Fruit fly (Drosophila melanogaster) ovary, adult (tissue): ENCODE data around the gene Ir67c.

ENCODE experiments used
- CG17801 ChIP-seq: fragments of 200-800 bp; optimal IDR thresholded peaks from 2 replicates; lab custom pipeline; 2019; ENCODE audit warnings: missing biosample characterization, mild to moderate bottlenecking, missing genetic modification characterization, moderate library complexity; ENCODE audit not compliant: partially characterized antibody

Gene Ir67c

DNA sequence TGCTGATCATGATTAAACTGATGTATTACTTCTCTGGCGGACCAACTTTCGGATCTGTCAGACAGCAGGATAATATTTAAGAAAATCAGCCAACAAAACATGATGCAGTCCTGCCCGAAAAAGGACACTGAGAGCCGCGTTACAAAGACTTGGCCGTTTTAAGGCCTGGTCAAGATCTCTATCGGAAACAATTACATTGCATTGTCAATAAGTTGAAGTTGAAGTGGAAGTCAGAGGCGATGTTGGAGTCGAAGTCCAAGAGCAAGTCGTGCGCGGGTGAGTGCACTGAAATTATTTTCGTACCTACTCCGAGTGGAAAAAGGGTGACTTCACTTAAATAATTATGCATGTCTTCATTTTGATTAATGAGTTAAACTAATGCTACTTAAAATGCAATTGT, at the start of gene Ir67c:
Gene Ir67c, minus strand, starts transcription at position 101 of the 400 bp plus-strand sequence.
- no peak for TF ChIP-seq CG17801 (GFP tag; lab: Kevin White, UChicago)

DNA sequence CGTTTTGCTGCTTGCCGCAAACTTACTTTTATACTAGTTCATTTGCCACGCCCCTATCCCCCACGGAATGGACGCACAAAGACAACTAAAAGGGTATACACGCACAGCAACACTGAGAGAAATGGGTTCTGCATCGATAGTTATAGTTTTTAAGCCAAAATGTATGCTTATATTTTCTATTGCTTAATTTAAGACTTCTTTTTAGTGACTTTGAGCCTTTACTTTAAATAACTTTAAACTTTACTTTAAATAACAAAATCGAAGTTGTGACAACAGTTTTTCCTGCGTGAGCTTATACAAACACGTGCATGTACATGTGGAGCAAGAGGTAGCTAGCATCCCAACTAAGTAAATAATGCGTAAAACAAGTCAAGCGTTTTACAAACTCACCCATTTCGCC, 48.6 kb upstream of the Ir67c start:
- no peak for TF ChIP-seq CG17801 (GFP tag; lab: Kevin White, UChicago)

DNA sequence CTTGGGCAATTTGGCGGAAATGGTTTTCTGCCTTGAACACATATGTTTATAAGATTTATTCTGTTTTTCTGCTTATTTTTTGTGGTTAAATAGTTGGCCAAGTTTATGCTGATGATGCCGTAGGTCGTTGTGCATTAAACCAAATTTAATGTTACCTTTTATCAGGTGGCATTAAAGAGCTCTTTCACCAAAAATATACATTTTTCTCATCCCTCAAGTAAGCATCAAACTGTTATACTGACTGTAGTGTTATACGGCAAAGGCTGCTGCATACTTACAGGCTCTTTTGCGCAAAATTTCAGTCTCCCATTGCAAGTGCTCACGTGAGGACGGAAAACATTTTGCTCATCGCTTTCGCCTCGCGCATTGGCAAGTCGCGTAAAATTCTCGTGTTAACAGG, 47.2 kb upstream of the Ir67c start, which contains the start of gene Rbfox1:
Gene Rbfox1, plus strand, starts transcription at position 301 of the 400 bp plus-strand sequence.
- TF ChIP-seq CG17801 (GFP tag; lab: Kevin White, UChicago), result no peak

DNA sequence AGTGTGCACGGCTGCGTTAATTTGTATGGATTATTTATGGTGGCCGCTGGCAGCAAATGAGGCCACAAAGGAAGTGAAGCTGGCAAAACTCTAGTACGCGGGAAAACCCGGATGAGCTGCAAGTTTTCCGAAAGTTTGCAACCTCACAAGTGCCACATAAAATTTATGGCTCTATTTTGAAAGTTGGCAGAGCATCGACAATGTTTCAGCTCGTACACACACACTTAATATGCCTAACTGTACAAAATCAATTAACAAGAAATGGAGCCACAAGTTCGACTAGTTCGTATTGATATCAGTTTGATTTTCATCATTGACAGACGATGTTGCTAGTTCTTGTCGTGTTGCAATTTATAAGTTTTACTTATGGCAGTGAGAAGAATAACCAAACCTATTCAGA, 44.3 kb upstream of the Ir67c start, which contains the start of gene CG46430:
Gene CG46430, plus strand, starts transcription at position 301 of the 400 bp plus-strand sequence.
- TF ChIP-seq CG17801 (GFP tag; lab: Kevin White, UChicago), result no peak

DNA sequence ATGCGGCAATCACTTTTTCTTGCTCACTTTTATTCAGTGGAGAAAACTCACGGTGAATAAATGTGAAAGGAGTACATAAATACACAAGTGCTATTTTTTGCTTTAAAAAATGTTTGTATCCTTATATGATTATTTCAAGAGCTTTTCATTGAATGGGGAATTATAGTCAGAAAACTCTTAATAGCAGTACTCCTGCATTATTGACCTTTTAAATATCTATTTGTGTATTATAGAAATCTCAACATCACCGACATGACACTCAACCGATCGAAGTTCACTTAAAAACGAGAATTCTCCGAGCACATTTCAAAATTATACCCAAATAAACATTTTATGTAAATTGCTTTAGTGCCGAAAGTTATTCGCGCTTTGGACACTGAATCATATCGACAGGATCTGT, 31.0 kb upstream of the Ir67c start, which contains the start of gene S-Lap3:
Gene S-Lap3, plus strand, starts transcription at position 301 of the 400 bp plus-strand sequence.
- TF ChIP-seq CG17801 (GFP tag; lab: Kevin White, UChicago), result no peak

DNA sequence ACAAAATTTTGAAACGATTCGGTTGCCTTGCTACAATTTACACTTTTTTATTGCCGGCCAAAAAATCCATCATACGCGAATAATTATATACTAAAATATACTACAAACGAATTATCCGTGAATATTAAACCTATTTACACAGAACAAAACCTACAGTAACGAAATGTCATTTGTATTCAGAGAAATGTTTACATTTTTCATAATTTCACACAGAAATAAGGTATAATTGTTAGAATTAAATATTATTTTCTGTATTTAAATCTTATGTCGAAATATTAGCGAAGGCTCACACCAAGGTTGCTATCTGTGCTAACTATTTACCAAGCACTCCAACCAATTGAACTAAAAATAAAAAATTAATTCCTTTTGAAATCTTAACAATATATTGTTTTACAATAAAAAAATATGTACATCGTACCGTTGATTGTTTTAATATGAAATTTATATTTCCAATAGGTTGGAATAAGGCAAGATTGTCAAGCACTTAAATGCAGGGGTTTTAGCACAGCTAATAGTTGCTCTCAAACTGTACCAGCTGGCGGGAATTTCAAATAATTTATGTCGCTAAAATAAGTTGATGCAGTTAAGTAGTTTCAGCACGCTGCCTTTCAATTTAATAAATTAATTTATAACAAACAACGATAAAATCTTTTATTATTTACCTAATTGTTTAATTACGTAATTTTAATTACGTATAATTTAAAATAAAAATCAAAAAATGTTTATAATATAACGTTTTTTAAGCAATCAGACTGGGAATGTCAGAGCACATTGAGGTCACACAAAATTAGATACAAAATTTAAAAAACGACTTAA, 29.4 kb upstream of the Ir67c start, which contains the start of the genes Gem3 and CG32061:
Gene Gem3, minus strand, starts transcription at position 51 of the 816 bp plus-strand sequence.
Gene CG32061, plus strand, starts transcription at position 766 of the 816 bp plus-strand sequence.
- TF ChIP-seq CG17801 (GFP tag; lab: Kevin White, UChicago), result no peak

DNA sequence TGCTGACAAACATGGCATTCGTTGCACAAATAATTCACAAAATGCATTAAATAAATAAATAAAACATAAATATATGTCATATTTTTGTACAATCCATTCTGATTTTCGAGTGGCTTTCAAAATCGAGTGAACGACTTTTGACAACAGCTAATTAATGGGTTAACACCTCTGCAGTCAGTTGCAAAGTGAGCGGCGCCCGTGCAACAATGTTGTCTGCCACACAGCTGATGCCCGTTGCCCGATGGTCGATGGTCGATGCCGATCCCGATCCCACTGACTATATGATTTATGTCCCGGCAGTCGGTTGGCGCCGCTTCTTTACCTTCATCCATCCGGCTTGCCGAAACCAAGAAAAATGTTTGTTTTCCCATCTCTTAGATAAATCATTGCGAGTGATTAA, 25.2 kb upstream of the Ir67c start:
- TF ChIP-seq CG17801 (GFP tag; lab: Kevin White, UChicago), result no peak

DNA sequence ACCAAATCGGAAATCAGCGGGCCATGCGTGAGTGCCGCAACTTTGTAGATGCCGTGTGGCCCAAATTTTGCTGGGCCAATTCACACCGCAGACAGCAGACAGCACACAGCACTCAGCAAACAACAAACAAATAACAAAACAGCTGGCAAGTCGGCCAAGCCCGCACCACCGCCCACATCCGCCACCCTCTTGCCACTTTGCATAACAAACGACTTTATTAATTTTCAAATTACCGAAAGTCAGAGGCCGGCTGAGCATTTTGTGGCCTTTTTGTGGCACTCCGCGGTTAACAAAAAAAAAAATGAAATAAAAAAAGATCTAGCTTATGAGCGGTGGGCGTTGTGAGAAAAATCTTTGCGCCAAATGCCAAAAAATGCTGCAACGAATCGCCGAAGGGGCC, 15.8 kb upstream of the Ir67c start:
- no peak for TF ChIP-seq CG17801 (GFP tag; lab: Kevin White, UChicago)

DNA sequence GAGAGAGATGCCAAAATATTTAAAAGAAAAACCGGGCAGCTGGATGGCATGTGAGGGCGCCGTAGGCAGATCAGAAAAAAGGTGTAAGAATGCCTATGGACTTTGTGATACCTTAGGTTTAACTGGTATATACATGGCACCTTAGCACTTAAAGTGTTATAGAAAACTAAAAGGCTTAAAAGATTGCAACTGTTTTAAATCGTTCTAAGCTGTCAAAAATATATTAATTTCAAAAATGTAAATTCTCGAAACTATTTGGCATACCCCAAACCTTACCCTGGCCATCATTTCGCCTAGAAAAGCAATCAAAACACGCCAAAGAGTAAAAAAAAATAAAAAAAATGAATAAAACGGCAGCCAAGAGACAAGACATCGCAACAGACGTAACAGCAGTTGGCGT, 13.1 kb upstream of the Ir67c start:
- TF ChIP-seq CG17801 (GFP tag; lab: Kevin White, UChicago), result no peak

DNA sequence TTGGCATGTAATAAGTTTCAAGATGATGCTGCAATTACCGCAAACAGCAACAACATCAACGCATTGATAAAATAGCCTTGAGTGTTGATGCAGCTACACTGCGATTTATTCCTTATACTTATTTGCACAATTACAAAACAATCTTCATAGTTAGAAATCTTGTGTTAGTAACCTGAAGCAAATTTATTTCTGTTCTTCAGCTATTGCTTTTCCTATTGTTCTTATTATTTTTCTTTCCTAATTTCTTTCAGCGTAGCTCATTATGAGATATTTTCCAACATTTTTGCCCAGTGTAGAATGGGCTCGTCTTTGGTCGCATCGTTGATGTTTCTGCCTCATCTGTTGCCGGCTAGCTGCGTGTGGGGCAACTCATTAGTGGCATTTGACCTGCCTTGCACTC, 10.1 kb upstream of the Ir67c start:
- no peak for TF ChIP-seq CG17801 (GFP tag; lab: Kevin White, UChicago)

DNA sequence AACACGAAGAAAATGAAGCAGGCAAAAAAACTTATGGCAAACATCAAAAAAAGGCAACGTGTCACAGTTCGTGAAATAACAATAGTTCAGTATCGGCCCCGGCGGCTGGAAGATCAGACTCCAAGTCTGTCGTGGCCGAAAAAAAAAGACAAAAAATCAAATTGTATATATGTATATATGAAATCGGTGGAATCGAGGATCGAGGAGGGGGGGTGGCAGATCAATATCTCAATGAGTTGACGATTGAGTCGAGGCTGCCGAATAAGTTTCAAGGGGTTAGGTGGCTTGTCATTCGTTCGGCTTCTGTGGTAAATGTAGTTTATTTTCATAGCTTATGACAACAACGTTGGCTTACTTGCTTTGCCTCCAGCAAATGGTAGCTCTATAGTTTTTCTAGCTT, 8.6 kb upstream of the Ir67c start:
- no peak for TF ChIP-seq CG17801 (GFP tag; lab: Kevin White, UChicago)

DNA sequence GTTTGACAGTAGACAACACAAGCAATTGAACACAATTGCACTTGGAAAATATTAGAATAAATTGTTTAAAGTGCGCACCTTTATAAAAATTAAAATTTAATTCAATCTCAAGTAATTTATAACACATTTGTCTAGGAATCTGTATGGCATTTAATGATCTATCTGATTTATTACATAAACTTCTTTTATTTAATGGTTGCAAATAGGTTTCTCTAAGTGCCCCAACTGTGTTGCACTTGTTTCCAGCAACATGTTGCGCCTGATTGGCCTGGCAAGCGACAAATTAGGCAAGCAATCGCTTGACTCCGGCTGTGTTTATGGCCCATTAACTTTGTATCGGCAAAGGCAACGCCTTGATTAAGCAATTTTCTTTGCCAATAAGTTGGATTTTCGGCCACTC, 6.6 kb upstream of the Ir67c start:
- no peak for TF ChIP-seq CG17801 (GFP tag; lab: Kevin White, UChicago)

DNA sequence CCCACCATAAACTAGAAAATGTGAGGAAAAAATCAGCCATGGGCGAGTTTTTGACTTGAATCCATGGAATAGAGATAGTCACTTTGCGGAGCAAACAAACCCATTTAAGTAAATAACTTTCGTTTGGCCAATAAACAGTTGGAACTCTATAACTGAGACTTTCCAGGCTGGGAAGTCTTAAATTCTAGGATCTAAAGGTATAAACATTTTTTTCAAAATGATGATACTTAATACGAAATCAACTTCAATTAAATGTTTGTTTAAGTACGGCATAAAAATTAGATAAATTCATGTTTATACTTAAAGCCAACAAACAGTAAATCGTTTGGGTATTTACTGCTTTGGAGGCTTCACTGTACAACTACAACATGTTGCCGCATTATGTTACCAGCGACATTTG, 6.0 kb upstream of the Ir67c start:
- TF ChIP-seq CG17801 (GFP tag; lab: Kevin White, UChicago), result no peak

DNA sequence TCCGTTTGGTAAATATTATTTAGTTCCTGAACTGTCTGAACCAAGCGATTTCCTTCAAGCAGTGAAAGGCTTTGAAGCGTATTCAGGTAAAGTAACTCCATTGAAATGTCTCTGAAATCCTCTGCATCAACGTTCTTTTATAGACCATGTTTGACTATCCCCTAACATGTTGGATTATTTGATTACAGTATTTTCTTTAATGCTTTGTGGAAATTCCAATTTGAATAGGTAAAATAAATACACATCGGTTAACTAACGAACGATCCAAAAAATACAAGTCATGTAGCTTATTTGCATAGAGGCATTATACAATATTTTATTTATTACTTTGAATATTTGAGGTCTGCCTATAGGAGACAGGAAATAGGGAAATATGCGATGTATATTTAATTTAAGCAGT, 2.0 kb downstream of the Ir67c start, which contains the start of gene Ir67b:
Gene Ir67b, minus strand, starts transcription at position 101 of the 400 bp plus-strand sequence.
- no peak for TF ChIP-seq CG17801 (GFP tag; lab: Kevin White, UChicago)

DNA sequence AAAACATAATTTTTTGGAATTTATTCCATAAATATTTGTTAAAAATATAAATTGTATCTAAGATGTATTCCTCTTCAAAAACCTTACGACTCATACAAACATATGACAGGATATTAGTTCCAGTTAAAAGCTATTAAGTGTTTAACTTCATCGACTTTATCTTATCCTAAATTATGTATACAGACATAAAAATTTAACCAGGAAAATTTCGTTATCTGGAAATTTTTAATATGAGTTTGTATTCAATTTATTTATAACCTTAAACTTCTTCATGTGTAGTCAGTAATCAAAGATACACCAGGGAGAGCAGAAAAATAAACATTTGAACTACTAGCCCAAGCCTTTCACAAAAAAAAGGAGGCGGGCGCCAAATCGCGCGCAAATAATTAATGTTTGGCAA, 4.4 kb downstream of the Ir67c start:
- TF ChIP-seq CG17801 (GFP tag; lab: Kevin White, UChicago), result no peak

DNA sequence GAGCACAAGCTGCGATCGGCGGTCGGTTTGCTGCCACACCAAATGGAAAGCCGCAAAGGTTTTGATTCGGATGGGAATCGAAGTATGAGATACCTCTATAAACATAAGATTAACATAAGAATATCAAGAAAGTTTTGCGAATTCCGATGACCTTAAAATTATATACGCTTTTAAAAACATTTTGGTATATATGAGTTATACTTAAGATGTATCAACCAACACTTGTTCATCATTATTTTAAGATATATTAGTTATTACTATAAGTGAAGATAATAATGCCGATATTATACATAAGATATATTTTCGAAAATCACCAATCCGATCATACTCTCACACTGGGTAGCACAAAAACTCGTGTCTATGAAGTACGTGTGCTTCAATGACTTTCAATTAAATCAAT, 5.2 kb downstream of the Ir67c start:
- no peak for TF ChIP-seq CG17801 (GFP tag; lab: Kevin White, UChicago)
